Worm (Caenorhabditis elegans) whole organism, midembryonic: Measurements from ENCODE around the gene cdc-14.

Experiments used
- T22C8.4 ChIP-seq: fragments of 200-800 bp; sonication (Bioruptor generic); IDR thresholded peaks from 2 replicates; pipeline ENCODE4 v1.3.6; 2022; ENCODE audit warnings: missing genetic modification characterization, missing compliant biosample characterization
- cog-1 ChIP-seq: sonication (generic microtip); optimal IDR thresholded peaks from 2 replicates; lab custom pipeline; 2016; ENCODE audit warnings: missing genetic modification characterization, missing compliant biosample characterization
- flt-1 ChIP-seq: fragments of 200-800 bp; sonication (Bioruptor generic); IDR thresholded peaks from 2 replicates; pipeline ENCODE4 v1.3.6; 2022; ENCODE audit warnings: missing genetic modification characterization, missing compliant biosample characterization
- klf-2 ChIP-seq: fragments of 200-800 bp; sonication (Bioruptor generic); conservative IDR thresholded peaks from 2 replicates; pipeline ENCODE4 v1.3.6; 2022; ENCODE audit warnings: missing genetic modification reagents, missing genetic modification characterization, missing compliant biosample characterization
- med-1 ChIP-seq: sonication (generic microtip); optimal IDR thresholded peaks from 2 replicates; lab custom pipeline; 2017; ENCODE audit warnings: missing genetic modification characterization, mild to moderate bottlenecking, missing compliant biosample characterization, antibody characterized with exemption, missing genetic modification reagents; ENCODE audit not compliant: insufficient read depth
- ref-1 ChIP-seq: fragments of 200-800 bp; sonication (Bioruptor generic); conservative IDR thresholded peaks from 2 replicates; pipeline ENCODE4 v1.3.6; 2022; ENCODE audit warnings: missing genetic modification reagents, missing genetic modification characterization, missing compliant biosample characterization
- tab-1 ChIP-seq: fragments of 200-800 bp; sonication (Bioruptor generic); IDR thresholded peaks from 2 replicates; pipeline ENCODE4 v1.3.6; 2022; ENCODE audit warnings: missing genetic modification characterization, missing compliant biosample characterization
- ztf-23 ChIP-seq: fragments of 200-800 bp; sonication (Bioruptor generic); IDR thresholded peaks from 2 replicates; pipeline ENCODE4 v1.3.6; 2022; ENCODE audit warnings: missing genetic modification reagents, missing genetic modification characterization, missing compliant biosample characterization
- ztf-29 ChIP-seq: fragments of 200-800 bp; sonication (Bioruptor generic); IDR thresholded peaks from 2 replicates; pipeline ENCODE4 v1.3.6; 2022; ENCODE audit warnings: missing genetic modification reagents, missing genetic modification characterization, missing compliant biosample characterization

The cdc-14 gene

DNA sequence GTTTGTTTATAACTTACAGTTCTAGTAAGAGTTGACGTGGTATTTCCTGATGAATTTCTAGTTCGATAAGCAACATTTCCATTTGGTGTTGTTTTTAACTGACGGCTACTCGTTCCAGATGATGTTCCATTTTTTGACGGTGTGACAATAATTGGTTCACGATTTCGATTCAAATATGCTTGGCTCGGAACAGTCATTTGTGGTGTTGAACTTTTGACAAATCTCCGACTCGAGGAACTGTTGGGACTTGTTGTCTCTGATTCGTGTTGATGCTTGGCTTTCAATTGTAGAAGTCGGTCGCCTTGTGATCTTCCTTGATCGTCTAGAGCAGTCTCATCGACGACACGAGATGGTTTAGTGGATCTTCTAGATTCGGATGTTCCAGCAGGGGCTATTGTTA lies 1.7 kb downstream of the cdc-14 start:
- no peak for TF ChIP-seq med-1 (GFP tag; lab: Kevin White, UChicago)
- no peak for TF ChIP-seq cog-1 (tag; lab: Kevin White, UChicago)
- no peak for TF ChIP-seq tab-1 (GFP tag; lab: Robert Waterston, UW)
- TF ChIP-seq ztf-29 (GFP tag; lab: Robert Waterston, UW) = no peak
- no peak for TF ChIP-seq T22C8.4 (GFP tag; lab: Robert Waterston, UW)
- TF ChIP-seq ztf-23 (GFP tag; lab: Robert Waterston, UW) = no peak
- TF ChIP-seq ref-1 (GFP tag; lab: Robert Waterston, UW) = no peak
- TF ChIP-seq klf-2 (GFP tag; lab: Robert Waterston, UW) = no peak
- no peak for TF ChIP-seq flt-1

DNA sequence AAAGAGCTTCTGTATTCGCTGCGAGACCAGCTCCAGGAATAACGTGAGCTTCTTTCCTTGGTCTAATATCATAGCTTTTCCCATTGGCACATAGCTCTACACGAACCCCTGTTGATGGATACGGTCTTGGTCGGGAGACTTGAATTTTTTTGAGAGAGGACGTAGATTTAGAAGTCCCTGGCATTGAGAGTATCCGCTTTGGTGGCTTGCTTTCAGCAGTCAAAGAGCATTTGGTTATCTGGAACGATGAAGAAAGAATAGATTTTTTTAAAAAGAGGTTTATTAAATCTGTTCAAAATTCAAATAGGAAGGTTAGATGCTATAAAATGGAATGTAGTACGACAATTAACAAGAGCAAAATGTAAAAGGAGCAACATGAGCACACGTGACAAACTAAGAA lies 3.5 kb downstream of the cdc-14 start, which contains the start of gene C17G10.13:
TSS of gene C17G10.13 (minus strand) at position 101 of the 400 bp plus-strand sequence.
- TF ChIP-seq ztf-29 (GFP tag; lab: Robert Waterston, UW) (no peak), med-1 (GFP tag; lab: Kevin White, UChicago) (no peak), flt-1 (no peak), T22C8.4 (GFP tag; lab: Robert Waterston, UW) (no peak), klf-2 (GFP tag; lab: Robert Waterston, UW) (no peak), cog-1 (tag; lab: Kevin White, UChicago) (no peak), ztf-23 (GFP tag; lab: Robert Waterston, UW) (no peak), ref-1 (GFP tag; lab: Robert Waterston, UW) (no peak), tab-1 (GFP tag; lab: Robert Waterston, UW) (no peak)

DNA sequence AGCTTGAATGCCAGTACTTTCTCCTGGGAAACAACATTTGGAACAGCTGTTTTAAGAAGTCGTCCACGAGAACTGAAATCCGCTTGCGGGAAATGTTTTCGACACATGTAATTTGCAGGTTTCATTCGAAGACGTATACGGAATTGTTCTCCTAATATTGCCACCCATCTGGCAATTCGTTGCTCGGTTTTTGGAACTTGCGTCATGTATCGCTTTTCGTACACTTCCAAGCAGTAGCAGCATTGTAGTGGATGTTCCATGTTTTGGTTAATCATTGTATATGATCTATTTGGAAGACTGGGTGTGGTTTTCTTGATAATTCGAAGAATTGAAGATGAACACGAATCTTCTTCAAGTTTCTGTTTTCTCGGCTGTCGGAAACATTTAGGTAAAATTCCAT lies 5.4 kb downstream of the cdc-14 start:
- TF ChIP-seq klf-2 (GFP tag; lab: Robert Waterston, UW) = no peak
- TF ChIP-seq T22C8.4 (GFP tag; lab: Robert Waterston, UW) = no peak
- TF ChIP-seq ztf-23 (GFP tag; lab: Robert Waterston, UW) = no peak
- no peak for TF ChIP-seq cog-1 (tag; lab: Kevin White, UChicago)
- no peak for TF ChIP-seq tab-1 (GFP tag; lab: Robert Waterston, UW)
- no peak for TF ChIP-seq ztf-29 (GFP tag; lab: Robert Waterston, UW)

- no peak for TF ChIP-seq ztf-29 (GFP tag; lab: Robert Waterston, UW)
- no peak for TF ChIP-seq tab-1 (GFP tag; lab: Robert Waterston, UW)
- TF ChIP-seq flt-1 = no peak
- no peak for TF ChIP-seq ztf-23 (GFP tag; lab: Robert Waterston, UW)
- no peak for TF ChIP-seq med-1 (GFP tag; lab: Kevin White, UChicago)
- TF ChIP-seq T22C8.4 (GFP tag; lab: Robert Waterston, UW) = no peak
- TF ChIP-seq cog-1 (tag; lab: Kevin White, UChicago) = no peak
- no peak for TF ChIP-seq klf-2 (GFP tag; lab: Robert Waterston, UW)
- no peak for TF ChIP-seq ref-1 (GFP tag; lab: Robert Waterston, UW)
Measured at ce11 chrII:5585788-5586187, 7.4 kb downstream of the cdc-14 start, which contains the start of gene lys-8. Gene lys-8, plus strand, starts transcription at chrII:5586178.

DNA sequence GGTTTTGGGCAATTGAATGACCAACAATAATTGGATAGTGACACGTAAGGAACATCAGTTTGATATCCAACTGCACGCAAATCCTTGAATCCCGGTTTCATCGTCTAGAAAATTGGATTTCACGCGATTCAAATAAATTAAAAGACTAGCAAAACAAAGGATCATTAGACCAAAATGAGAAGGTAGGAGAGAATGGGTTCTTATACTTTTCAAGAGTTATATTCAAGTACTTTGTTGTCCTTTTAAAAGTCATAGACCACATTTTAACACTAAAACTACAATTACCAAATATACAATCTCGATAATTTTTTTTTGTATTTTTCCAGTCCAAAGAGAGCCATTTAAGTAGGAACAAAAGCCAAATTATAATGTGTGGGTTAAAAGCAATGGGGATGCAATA lies 10.9 kb downstream of the cdc-14 start, which contains the start of gene T25E4.2:
TSS of gene T25E4.2 (minus strand) at position 101 of the 400 bp plus-strand sequence.
- TF ChIP-seq cog-1 (tag; lab: Kevin White, UChicago) (no peak), med-1 (GFP tag; lab: Kevin White, UChicago) (no peak), ref-1 (GFP tag; lab: Robert Waterston, UW) (no peak), T22C8.4 (GFP tag; lab: Robert Waterston, UW) (no peak), tab-1 (GFP tag; lab: Robert Waterston, UW) (no peak), ztf-23 (GFP tag; lab: Robert Waterston, UW) (no peak), flt-1 (no peak), ztf-29 (GFP tag; lab: Robert Waterston, UW) (no peak), klf-2 (GFP tag; lab: Robert Waterston, UW) (no peak)

DNA sequence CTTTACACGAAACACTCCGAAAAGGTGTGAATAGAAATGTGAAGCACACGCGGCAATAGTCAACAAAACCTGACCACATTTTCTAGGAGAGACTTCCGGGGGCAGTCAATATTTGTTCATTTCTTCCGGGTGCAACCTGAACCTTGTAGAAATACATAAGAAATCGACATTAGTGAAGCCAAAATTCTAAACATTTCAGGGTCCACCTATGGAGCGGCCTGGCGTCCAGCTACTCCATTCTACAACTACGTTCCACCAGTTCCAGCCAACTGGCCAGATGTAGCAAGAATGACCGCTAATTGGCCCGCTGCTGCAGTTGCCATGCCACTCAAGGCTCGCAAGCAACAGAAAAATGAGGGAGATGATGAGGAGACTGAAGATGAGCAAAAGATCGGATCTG lies 14.0 kb downstream of the cdc-14 start:
- TF ChIP-seq ztf-23 (GFP tag; lab: Robert Waterston, UW) (no peak), T22C8.4 (GFP tag; lab: Robert Waterston, UW) (no peak), ref-1 (GFP tag; lab: Robert Waterston, UW) (no peak), med-1 (GFP tag; lab: Kevin White, UChicago) (no peak), klf-2 (GFP tag; lab: Robert Waterston, UW) (no peak), cog-1 (tag; lab: Kevin White, UChicago) (no peak), ztf-29 (GFP tag; lab: Robert Waterston, UW) (no peak), tab-1 (GFP tag; lab: Robert Waterston, UW) (no peak), flt-1 (no peak)

ce11 chrII:5578714-5579113 lies 14.5 kb downstream of the cdc-14 start:
- TF ChIP-seq ref-1 (GFP tag; lab: Robert Waterston, UW) (no peak), ztf-23 (GFP tag; lab: Robert Waterston, UW) (no peak), flt-1 (no peak), klf-2 (GFP tag; lab: Robert Waterston, UW) (no peak), med-1 (GFP tag; lab: Kevin White, UChicago) (no peak), cog-1 (tag; lab: Kevin White, UChicago) (no peak), T22C8.4 (GFP tag; lab: Robert Waterston, UW) (no peak), tab-1 (GFP tag; lab: Robert Waterston, UW) (no peak), ztf-29 (GFP tag; lab: Robert Waterston, UW) (no peak)

- TF ChIP-seq ztf-23 (GFP tag; lab: Robert Waterston, UW) = no peak
- TF ChIP-seq ref-1 (GFP tag; lab: Robert Waterston, UW) = no peak
- TF ChIP-seq klf-2 (GFP tag; lab: Robert Waterston, UW) = no peak
- TF ChIP-seq cog-1 (tag; lab: Kevin White, UChicago) = no peak
- no peak for TF ChIP-seq T22C8.4 (GFP tag; lab: Robert Waterston, UW)
- TF ChIP-seq flt-1 = no peak
- no peak for TF ChIP-seq ztf-29 (GFP tag; lab: Robert Waterston, UW)
- TF ChIP-seq tab-1 (GFP tag; lab: Robert Waterston, UW) = no peak
- no peak for TF ChIP-seq med-1 (GFP tag; lab: Kevin White, UChicago)
Measured at ce11 chrII:5578035-5578434, 15.2 kb downstream of the cdc-14 start, which contains the start of gene T25E4.1. Gene T25E4.1, plus strand, starts transcription at chrII:5578335.

ce11 chrII:5577060-5577459 lies 16.2 kb downstream of the cdc-14 start:
- TF ChIP-seq ref-1 (GFP tag; lab: Robert Waterston, UW) (no peak), med-1 (GFP tag; lab: Kevin White, UChicago) (no peak), T22C8.4 (GFP tag; lab: Robert Waterston, UW) (peak; percentile 49; the same call in 1 of the 2 replicates), cog-1 (tag; lab: Kevin White, UChicago) (no peak), ztf-29 (GFP tag; lab: Robert Waterston, UW) (no peak), flt-1 (peak; percentile 87), tab-1 (GFP tag; lab: Robert Waterston, UW) (peak; percentile 78), klf-2 (GFP tag; lab: Robert Waterston, UW) (0 out of 2 replicates have a peak, but pooled peaks have one; percentile 22), ztf-23 (GFP tag; lab: Robert Waterston, UW) (peak; percentile 73)
